Fruit fly (Drosophila melanogaster) S2 (cell line): ENCODE results near the gene slf.

ENCODE experiments used
- CG8478 ChIP-seq: fragments of >200 bp; optimal IDR thresholded peaks from 2 replicates; lab custom pipeline; 2018
- CTCF ChIP-seq, 2 experiments: fragments of >200 bp; optimal IDR thresholded peaks; 2 replicates each; lab custom pipeline; 2018

DNA sequence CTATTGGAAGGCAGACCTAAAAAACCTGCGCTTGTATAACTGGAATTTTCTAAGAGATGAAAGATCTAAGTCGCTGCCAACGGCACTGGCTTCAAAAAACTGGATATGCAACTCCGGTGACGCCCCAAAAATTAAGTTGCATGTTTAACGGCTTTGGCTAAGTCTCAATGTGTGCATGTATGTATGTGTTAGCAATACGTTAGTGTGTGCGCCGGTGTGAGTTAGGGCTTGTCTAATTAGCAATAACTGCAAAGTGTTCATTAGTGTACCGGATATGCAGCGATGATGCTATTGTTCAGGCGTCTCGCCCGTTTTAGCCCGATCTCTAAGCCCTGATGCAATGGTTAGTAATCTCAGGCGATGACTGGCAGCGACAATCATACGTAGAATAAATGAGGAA lies 2.8 kb downstream of the slf start:
- no peak for TF ChIP-seq CTCF (optimal IDR thresholded peaks at IDR 0.05; lab: Kevin White, UChicago)
- no peak for TF ChIP-seq CG8478 (lab: Kevin White, UChicago)
